Fruit fly (Drosophila melanogaster): ENCODE results near the gene CG14971.

DNA sequence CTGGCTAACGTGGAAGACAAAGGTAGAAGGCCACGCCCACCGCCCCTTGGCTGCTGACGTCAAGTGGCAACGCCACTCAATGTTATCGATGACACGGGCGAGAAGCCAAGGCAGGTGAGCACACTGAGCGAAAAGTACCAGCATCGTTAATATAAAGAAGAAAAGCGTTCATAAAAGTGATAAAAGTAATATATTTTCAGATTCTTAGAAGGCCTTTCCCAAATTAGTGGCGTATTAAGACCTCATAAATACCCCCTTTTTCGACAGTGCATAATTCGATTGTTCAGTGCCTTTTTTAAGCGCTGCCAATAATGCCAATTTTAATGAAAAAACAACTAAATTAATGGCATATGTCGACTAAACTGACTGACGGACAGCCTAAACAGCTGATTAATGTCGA, 21.4 kb downstream of the CG14971 start:
- TF ChIP-seq ttk (optimal IDR thresholded peaks at IDR 0.05) (no peak), psq (optimal IDR thresholded peaks at IDR 0.05) (no peak), h (optimal IDR thresholded peaks at IDR 0.05) (no peak), Sin3A (optimal IDR thresholded peaks at IDR 0.05) (no peak)

Measured in Kc167 (cell line).